Worm (Caenorhabditis elegans) whole organism, L4/young adult: ENCODE data around the gene srx-1.

Experiments used
- W03F9.2 ChIP-seq: fragments of 150-350 bp; optimal IDR thresholded peaks from 2 replicates; lab custom pipeline; 2014; ENCODE audit warnings: missing biosample characterization, missing genetic modification characterization
- dao-5 ChIP-seq: sonication (generic microtip); optimal IDR thresholded peaks from 2 replicates; lab custom pipeline; 2016; ENCODE audit warnings: missing genotype, missing genetic modification characterization, moderate library complexity, missing compliant biosample characterization
- him-1 ChIP-seq: sonication (generic microtip); optimal IDR thresholded peaks from 2 replicates; lab custom pipeline; 2016; ENCODE audit warnings: missing genotype, missing genetic modification reagents, missing genetic modification characterization, missing compliant biosample characterization

Gene srx-1

DNA sequence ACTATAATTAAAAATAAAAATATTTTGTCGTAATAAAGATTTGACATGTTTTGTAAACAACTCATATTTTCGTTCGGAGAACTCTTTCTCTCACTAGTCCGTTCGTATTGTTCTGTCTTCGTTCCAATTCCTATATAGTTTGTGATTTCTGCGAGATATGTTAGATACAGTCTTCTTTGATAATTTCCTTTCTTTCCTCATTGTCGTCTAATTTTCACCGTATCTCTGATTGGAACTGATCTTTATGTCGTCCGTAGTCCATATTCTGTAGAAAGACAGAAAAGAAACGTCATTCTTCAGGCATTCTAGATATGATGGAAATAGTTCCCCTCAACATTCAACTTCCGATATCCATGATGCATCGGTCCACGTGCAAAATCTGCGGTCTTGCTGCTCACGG is 41.4 kb downstream of the srx-1 start, which contains the start of gene nhr-30:
Gene nhr-30 (plus strand): TSS at position 301 of the 400 bp plus-strand sequence.
- TF ChIP-seq W03F9.2 (tag; lab: Kevin White, UChicago) (no peak), dao-5 (no peak), him-1 (no peak)

DNA sequence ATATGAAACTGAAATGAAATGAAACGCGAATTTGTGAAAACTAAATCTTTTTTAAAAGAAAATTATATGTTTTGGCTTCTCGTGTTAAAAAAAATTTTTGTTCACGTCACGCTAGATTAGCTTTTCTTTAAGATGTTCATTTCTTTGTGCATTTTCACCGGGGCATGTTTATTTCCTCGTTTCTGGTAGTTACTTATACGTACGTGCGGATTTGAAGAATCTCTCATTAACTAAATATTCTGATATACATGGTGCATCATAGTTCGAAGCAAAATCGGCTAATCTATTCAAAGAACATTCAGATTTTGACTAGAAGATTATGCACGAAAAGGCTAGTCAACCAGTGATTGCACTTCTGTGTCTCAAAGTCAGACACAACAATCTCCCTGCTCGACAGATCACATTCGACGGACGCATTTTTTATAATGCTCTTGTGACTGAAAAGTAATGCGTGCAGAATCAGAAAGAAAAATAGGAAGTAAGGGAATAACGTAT is 44.1 kb downstream of the srx-1 start, which contains the start of gene C25E10.17:
Gene C25E10.17 (minus strand): TSS at position 51 of the 495 bp plus-strand sequence.
- no peak for TF ChIP-seq him-1
- no peak for TF ChIP-seq dao-5
- no peak for TF ChIP-seq W03F9.2 (tag; lab: Kevin White, UChicago)

DNA sequence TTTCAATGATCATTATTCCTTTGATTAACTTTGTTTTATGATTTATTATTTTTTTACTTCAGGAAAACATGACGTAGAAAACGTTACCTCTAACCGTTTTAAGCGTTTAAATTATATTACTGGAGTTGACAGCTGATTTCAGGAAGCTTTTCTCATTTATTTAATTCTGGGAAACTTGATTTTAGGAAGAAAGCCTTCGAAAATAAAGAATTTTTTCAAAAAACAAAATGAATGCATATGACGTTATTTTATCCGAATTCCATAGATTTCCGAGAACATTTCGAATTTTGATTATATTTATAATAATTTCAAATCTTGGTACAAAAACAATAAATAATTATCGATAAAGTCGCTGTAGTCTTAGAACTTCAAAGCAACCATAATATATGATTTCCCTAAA is 45.8 kb downstream of the srx-1 start:
- TF ChIP-seq W03F9.2 (tag; lab: Kevin White, UChicago) (no peak), him-1 (no peak), dao-5 (no peak)

DNA sequence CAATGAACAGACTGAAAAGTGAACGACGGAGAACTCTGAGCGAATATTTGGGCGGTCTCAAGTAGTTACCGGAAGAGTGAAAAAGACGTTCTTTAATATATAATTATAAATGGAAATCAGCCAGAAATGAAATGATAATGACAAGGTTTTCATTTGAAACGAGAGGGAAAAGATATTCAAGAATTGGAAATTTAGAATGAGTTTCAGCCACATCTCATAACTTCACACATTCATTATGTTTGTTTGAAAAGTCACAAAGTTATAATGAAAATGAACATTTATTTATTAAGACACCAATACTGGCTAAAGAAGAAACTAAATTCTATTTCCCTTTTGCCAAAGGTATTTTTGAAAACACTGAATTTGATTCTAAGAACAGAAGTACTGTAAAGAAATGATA is 47.6 kb downstream of the srx-1 start, which contains the start of gene C25E10.7:
Gene C25E10.7 (minus strand): TSS at position 101 of the 400 bp plus-strand sequence.
- TF ChIP-seq him-1 (no peak), W03F9.2 (tag; lab: Kevin White, UChicago) (no peak), dao-5 (no peak)

DNA sequence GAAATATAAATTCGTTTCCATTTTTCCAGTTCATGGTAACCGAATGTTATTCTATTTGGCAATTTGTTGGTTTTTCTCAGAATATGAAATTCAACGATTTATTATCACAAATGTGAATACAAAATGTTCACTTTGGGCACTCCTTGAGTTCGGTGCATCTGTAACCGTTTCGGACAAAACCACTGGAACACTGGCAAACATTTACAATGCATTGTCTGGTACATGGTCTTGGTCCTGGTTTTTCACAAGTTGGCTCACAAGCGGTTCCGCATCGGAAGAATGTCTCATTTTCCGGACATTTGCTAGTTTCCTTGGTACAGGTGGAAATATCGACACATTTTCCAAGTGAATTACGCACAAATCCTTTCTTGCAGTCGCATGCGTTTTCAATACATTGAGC is 49.8 kb downstream of the srx-1 start:
- TF ChIP-seq W03F9.2 (tag; lab: Kevin White, UChicago) (no peak), him-1 (no peak), dao-5 (no peak)

DNA sequence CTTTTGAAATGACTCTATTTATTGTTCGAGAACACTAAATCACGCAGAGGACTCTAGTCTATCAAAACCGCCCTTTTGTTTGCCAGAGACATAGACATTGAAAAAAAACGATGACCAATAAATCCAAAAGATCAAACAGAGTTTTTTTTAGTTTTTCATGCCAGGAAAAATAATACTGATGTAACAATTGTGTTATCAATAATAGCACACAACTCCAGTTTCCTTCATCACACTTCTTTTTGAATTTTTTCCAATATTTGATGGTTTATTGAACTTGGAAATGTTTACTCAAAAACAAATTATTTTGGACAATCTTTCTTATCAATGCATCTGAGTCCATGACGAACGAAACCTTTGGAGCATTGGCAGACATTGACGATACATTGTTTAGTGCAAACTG is 50.5 kb downstream of the srx-1 start, which contains the start of gene C25E10.8:
Gene C25E10.8 (minus strand): TSS at position 101 of the 400 bp plus-strand sequence.
- no peak for TF ChIP-seq him-1
- TF ChIP-seq W03F9.2 (tag; lab: Kevin White, UChicago), result no peak
- no peak for TF ChIP-seq dao-5
